Worm (Caenorhabditis elegans) whole organism, L4/young adult: ENCODE results near the gene comt-3.
"Not testable (repeated sequence)": the region's sequence is repeated elsewhere in the genome, so short reads cannot be mapped to it uniquely, and the experiment has no call there.

Experiments used
- W03F9.2 ChIP-seq: fragments of 150-350 bp; optimal IDR thresholded peaks from 2 replicates; lab custom pipeline; 2014; ENCODE audit warnings: missing biosample characterization, missing genetic modification characterization
- dao-5 ChIP-seq: sonication (generic microtip); optimal IDR thresholded peaks from 2 replicates; lab custom pipeline; 2016; ENCODE audit warnings: missing genotype, missing genetic modification characterization, moderate library complexity, missing compliant biosample characterization
- him-1 ChIP-seq: sonication (generic microtip); optimal IDR thresholded peaks from 2 replicates; lab custom pipeline; 2016; ENCODE audit warnings: missing genotype, missing genetic modification reagents, missing genetic modification characterization, missing compliant biosample characterization

comt-3 gene

DNA sequence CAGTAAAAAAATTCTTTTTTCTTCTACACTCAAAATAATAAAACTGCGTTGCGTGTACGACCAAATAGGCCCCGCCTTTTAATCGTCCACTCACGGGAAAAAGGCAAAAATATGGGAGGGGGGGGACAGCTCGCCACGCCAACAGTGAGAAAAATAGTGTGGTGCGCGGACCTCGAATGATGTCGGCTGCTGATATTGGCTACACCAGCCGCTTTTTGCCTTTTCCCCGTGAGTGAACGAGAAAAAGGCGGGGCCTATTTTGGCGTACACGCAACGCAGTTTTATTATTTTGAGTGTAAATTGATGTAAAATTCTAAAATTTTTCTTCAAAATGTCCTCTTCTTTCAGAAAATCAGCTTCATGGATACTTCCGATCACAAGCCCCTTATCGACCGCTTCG is 33.0 kb downstream of the comt-3 start, which contains the start of gene ztf-28:
ztf-28 (plus strand) TSS at position 349 of the 400 bp plus-strand sequence.
- TF ChIP-seq him-1 (tag; lab: Kevin White, UChicago); W03F9.2; dao-5 (tag; lab: Kevin White, UChicago): not testable (repeated sequence)

DNA sequence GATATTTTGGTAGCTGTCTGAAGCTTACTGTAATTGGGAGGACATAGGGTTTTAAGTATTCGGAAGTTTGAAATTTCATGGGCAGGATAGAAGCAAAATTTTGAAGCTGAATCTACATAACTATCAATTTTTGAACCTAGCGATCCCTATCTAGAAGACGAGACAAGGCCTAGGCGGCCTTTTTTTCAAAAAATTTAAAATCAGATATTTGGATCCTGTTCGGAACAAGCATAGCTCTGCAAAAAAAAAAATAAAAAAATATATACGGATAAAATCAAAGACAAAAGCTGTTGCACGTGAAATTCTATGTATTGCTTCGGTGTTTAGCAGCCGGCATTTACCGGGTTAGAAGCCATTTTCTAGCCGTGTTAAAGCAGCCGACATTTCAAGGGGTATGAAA is 37.9 kb downstream of the comt-3 start, which contains the start of gene F36F12.2:
F36F12.2 (minus strand) TSS at position 101 of the 400 bp plus-strand sequence.
- no peak for TF ChIP-seq dao-5 (tag; lab: Kevin White, UChicago)
- no peak for TF ChIP-seq W03F9.2

DNA sequence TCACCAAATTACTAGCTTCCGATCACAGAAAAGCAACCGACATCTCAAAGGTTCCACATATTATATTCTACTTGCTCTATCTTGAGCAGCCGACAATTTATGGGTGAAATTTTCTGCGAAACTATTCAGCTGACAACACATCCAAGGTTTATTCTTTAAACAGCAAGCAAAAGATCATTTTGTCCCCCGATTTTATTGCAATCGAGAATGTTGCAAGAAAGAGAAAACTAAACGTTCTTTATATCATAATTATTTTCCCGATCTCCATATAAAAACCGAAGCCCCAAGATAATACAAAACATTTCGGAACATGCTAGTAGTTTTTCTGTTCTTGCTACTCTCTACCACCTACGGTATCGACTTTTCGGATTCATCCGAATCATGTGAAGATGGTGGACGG is 38.4 kb downstream of the comt-3 start, which contains the start of gene clec-207:
clec-207 (plus strand) TSS at position 301 of the 400 bp plus-strand sequence.
- no peak for TF ChIP-seq W03F9.2
- TF ChIP-seq him-1 (tag; lab: Kevin White, UChicago), result no peak
- TF ChIP-seq dao-5 (tag; lab: Kevin White, UChicago), result no peak

DNA sequence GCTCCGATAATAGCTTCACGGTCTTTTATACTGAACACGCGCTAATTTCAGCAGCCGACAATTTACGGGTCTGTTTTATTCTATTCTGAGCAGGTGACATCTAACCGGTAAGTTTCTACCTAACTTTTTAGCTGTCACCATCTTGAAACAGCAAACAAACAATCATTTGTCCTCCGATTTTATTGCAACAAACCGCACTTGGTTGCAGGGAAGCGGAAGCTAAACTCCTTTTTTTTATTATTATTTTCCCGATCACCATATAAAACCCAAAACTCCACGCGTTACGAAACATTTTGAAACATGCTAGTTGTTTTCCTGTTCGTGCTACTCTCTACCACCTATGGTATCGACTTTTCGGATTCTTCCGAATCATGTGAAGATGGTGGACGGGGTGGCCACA is 40.3 kb downstream of the comt-3 start, which contains the start of gene clec-208:
clec-208 (plus strand) TSS at position 301 of the 400 bp plus-strand sequence.
- no peak for TF ChIP-seq him-1 (tag; lab: Kevin White, UChicago)
- TF ChIP-seq W03F9.2, result no peak
- no peak for TF ChIP-seq dao-5 (tag; lab: Kevin White, UChicago)

DNA sequence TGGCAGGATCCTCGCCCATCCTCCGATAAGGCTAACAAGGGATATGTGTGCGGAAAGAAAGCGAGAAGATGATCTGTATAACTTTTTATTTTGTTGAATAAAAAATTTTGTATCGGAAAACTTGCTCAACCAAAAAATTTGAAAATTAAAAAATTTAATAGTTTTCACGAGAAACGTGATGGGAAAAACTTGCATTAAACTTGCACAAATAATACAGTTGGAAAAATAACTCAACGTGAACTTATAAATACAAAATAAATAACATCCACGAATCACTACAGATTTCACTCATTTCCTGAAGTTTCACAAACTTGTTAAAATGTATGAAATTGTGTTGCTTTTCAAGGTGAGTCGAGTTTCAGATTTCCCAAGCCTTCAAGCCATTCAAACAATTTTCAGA is 41.7 kb downstream of the comt-3 start, which contains the start of gene F36F12.7:
F36F12.7 (plus strand) TSS at position 301 of the 400 bp plus-strand sequence.
- no peak for TF ChIP-seq him-1 (tag; lab: Kevin White, UChicago)
- no peak for TF ChIP-seq W03F9.2
- no peak for TF ChIP-seq dao-5 (tag; lab: Kevin White, UChicago)

DNA sequence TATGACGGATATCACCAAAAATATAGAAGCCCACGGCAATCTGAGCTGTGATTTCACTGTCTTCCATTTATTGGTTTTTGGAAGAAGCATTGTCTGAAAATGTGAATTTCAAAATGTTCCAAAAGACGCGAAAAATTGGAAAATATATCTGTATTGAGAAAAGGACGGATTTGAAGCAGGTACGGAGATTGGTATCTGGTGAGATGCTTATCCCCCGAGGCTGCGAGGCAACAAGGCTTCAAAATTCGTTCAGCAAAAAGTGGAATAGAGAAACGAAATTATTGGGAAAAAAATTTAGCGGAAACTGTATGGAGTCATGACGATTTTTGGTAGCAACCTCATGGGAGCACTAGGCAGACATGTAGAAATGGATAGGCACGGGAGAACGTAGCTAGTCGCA is 45.8 kb downstream of the comt-3 start, which contains the start of gene F36F12.1:
F36F12.1 (minus strand) TSS at position 101 of the 400 bp plus-strand sequence.
- TF ChIP-seq dao-5 (tag; lab: Kevin White, UChicago) (no peak), him-1 (tag; lab: Kevin White, UChicago) (no peak), W03F9.2 (no peak)

DNA sequence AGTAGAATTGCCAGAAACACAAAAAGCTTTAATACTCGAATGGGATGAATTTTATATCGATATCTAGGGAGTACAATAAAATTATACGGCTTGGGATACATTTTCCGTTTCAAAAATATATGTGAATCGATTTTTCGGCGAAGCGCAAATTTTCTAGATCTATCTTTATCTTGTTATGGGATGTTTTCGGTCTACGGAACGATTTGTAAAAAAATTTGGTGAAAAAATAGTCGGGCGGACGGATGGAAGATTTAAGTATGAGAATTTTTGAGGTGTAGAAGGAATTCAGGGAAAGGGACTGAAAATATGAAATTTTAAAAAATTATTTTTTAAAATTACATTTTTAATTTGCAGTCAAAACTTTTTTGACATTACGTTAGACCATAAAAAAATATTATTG is 48.6 kb downstream of the comt-3 start, which contains the start of gene F22F7.4:
F22F7.4 (minus strand) TSS at position 101 of the 400 bp plus-strand sequence.
- TF ChIP-seq dao-5 (tag; lab: Kevin White, UChicago) (no peak), W03F9.2 (no peak), him-1 (tag; lab: Kevin White, UChicago) (no peak)

DNA sequence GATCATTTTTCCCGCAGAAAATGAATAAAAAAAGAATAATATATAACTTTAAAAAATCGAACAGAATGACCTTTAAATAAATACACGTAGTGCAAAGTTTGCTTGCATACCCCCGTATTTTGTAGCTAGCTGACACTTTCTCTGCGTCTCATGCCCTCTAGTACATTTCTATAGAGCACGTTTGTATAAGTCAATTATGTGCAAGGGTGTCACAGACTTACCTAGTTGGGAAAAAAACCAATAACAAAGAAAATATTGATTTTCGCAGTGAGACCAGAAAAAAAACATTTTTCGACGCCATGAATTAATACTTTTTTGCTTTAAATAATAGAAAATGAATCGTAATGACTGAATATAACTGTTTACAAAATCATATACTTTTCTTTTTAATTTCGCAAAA is 52.0 kb downstream of the comt-3 start, which contains the start of gene ckb-4:
ckb-4 (minus strand) TSS at position 140 of the 400 bp plus-strand sequence.
- TF ChIP-seq W03F9.2, result no peak
- no peak for TF ChIP-seq dao-5 (tag; lab: Kevin White, UChicago)
- no peak for TF ChIP-seq him-1 (tag; lab: Kevin White, UChicago)

DNA sequence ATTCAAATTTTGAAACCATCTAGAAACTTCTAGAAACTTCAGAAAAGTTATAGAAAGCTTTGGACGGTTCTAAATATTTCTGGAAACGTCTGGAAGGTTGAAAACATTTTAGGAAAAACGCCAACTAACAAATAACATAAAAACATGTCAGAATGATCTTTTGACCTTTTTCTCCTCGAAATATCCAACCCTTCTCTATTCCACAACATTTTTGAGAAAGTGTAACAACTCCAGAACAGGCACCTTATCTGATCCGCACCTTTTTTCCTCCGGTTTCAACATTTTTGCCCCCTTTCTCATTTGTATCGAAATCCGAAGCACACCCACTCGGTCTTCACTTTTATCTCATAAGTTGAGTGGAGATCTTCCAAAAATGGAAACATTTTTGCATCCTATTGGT is 53.0 kb downstream of the comt-3 start, which contains the start of gene F22F7.3:
F22F7.3 (plus strand) TSS at position 301 of the 400 bp plus-strand sequence.
- TF ChIP-seq W03F9.2 (no peak), him-1 (tag; lab: Kevin White, UChicago) (no peak), dao-5 (tag; lab: Kevin White, UChicago) (no peak)
